Fruit fly (Drosophila melanogaster) whole organism, embryonic: ENCODE results near the gene Xe7.
A peak's percentile ranks its signal among the peaks of the same experiment; 100 is the strongest.

Experiments
- Bteb2 ChIP-seq: fragments of 200-800 bp; sonication (Bioruptor generic); optimal IDR thresholded peaks from 2 replicates; lab custom pipeline; 2016; ENCODE audit warnings: missing biosample characterization, missing genetic modification characterization
- CG1024 ChIP-seq: fragments of 200-800 bp; sonication (Bioruptor generic); IDR thresholded peaks from 2 replicates; pipeline ENCODE4 v1.3.6; 2022; ENCODE audit warnings: missing biosample characterization, missing genetic modification characterization
- CG11093 ChIP-seq: fragments of 200-800 bp; sonication (Bioruptor generic); IDR thresholded peaks from 3 replicates; pipeline ENCODE4 v1.3.6; 2022; ENCODE audit warnings: missing biosample characterization, missing genetic modification characterization
- CG11398 ChIP-seq: fragments of 200-800 bp; sonication (Bioruptor generic); optimal IDR thresholded peaks from 2 replicates; lab custom pipeline; 2016; ENCODE audit warnings: missing biosample characterization, missing genetic modification characterization
- CG12219 ChIP-seq: fragments of 200-800 bp; sonication (Bioruptor generic); optimal IDR thresholded peaks from 3 replicates; lab custom pipeline; 2018; ENCODE audit warnings: missing biosample characterization, mild to moderate bottlenecking, missing genetic modification characterization
- CG12391 ChIP-seq: fragments of 200-800 bp; sonication (Bioruptor generic); optimal IDR thresholded peaks from 3 replicates; lab custom pipeline; 2018; ENCODE audit warnings: missing biosample characterization, mild to moderate bottlenecking, missing genetic modification characterization, moderate library complexity
- CG13624 ChIP-seq: fragments of 200-800 bp; sonication (Bioruptor generic); optimal IDR thresholded peaks from 2 replicates; lab custom pipeline; 2016; ENCODE audit warnings: missing biosample characterization, missing genetic modification characterization
- CG1602 ChIP-seq: fragments of 200-800 bp; sonication (Bioruptor generic); optimal IDR thresholded peaks from 3 replicates; lab custom pipeline; 2016; ENCODE audit warnings: missing biosample characterization, missing genetic modification characterization
- CG1603 ChIP-seq: fragments of 200-800 bp; sonication (Bioruptor generic); optimal IDR thresholded peaks from 2 replicates; lab custom pipeline; 2019; ENCODE audit warnings: missing biosample characterization, mild to moderate bottlenecking, missing genetic modification characterization, moderate library complexity
- CG17359 ChIP-seq: fragments of 200-800 bp; sonication (Bioruptor generic); optimal IDR thresholded peaks from 3 replicates; lab custom pipeline; 2018; ENCODE audit warnings: missing biosample characterization, mild to moderate bottlenecking, missing genetic modification characterization, moderate library complexity
- CG17829 ChIP-seq: fragments of 200-800 bp; optimal IDR thresholded peaks from 2 replicates; lab custom pipeline; 2019; ENCODE audit warnings: missing biosample characterization, mild to moderate bottlenecking, missing genetic modification characterization, moderate library complexity
- CG18764 ChIP-seq: fragments of 200-800 bp; sonication (Bioruptor generic); optimal IDR thresholded peaks from 3 replicates; lab custom pipeline; 2016; ENCODE audit warnings: missing biosample characterization, missing genetic modification characterization
- CG31224 ChIP-seq: fragments of 200-800 bp; sonication (Bioruptor generic); IDR thresholded peaks from 2 replicates; pipeline ENCODE4 v1.3.6; 2022; ENCODE audit warnings: missing biosample characterization, missing genetic modification characterization
- CG4328 ChIP-seq: fragments of 200-800 bp; sonication (Bioruptor generic); optimal IDR thresholded peaks from 3 replicates; lab custom pipeline; 2017; ENCODE audit warnings: missing biosample characterization, missing genetic modification reagents, missing genetic modification characterization
- CG4360 ChIP-seq: fragments of 200-800 bp; sonication (Bioruptor generic); IDR thresholded peaks from 2 replicates; pipeline ENCODE4 v1.3.6; 2022; ENCODE audit warnings: missing biosample characterization, missing genetic modification characterization
- CG4617 ChIP-seq: fragments of 200-800 bp; sonication (Bioruptor generic); optimal IDR thresholded peaks from 3 replicates; lab custom pipeline; 2016; ENCODE audit warnings: missing biosample characterization, missing genetic modification characterization, borderline replicate concordance
- CG6254 ChIP-seq: fragments of 200-800 bp; sonication (Bioruptor generic); optimal IDR thresholded peaks from 3 replicates; lab custom pipeline; 2017; ENCODE audit warnings: mild to moderate bottlenecking, missing biosample characterization, missing genetic modification reagents, missing genetic modification characterization
- CG6272 ChIP-seq: fragments of 200-800 bp; sonication (Bioruptor generic); IDR thresholded peaks from 2 replicates; pipeline ENCODE4 v1.3.6; 2022; ENCODE audit warnings: missing biosample characterization, missing genetic modification characterization
- CG7357 ChIP-seq: fragments of 200-800 bp; sonication (Bioruptor generic); IDR thresholded peaks from 3 replicates; pipeline ENCODE4 v1.3.6; 2022; ENCODE audit warnings: missing biosample characterization, missing genetic modification characterization
- CG7928 ChIP-seq: fragments of 200-800 bp; sonication (Bioruptor generic); optimal IDR thresholded peaks from 2 replicates; lab custom pipeline; 2017; ENCODE audit warnings: missing biosample characterization, mild to moderate bottlenecking, missing genetic modification characterization
- CG7963 ChIP-seq: fragments of 200-800 bp; sonication (Bioruptor generic); IDR thresholded peaks from 3 replicates; pipeline ENCODE4 v1.3.6; 2022; ENCODE audit warnings: missing biosample characterization, missing genetic modification characterization; ENCODE audit not compliant: partially characterized antibody
- D19A ChIP-seq: fragments of 200-800 bp; optimal IDR thresholded peaks from 3 replicates; lab custom pipeline; 2019; ENCODE audit warnings: missing biosample characterization, mild to moderate bottlenecking, missing genetic modification characterization, moderate library complexity
- Dip3 ChIP-seq: fragments of 200-800 bp; sonication (Bioruptor generic); optimal IDR thresholded peaks from 3 replicates; lab custom pipeline; 2016; ENCODE audit warnings: missing biosample characterization, missing genetic modification characterization
- Hr78 ChIP-seq, 2 experiments: fragments of 200-800 bp in 1 of 2; fragments of >200 bp in 1 of 2; sonication (Bioruptor generic) in 1 of 2; optimal IDR thresholded peaks; 2 replicates each; lab custom pipeline; 2017 to 2019; ENCODE audit warnings: missing biosample characterization in 2 of 2, missing genetic modification characterization in 2 of 2, mild to moderate bottlenecking in 1 of 2, moderate library complexity in 1 of 2
- Lpt ChIP-seq: fragments of >200 bp; optimal IDR thresholded peaks from 2 replicates; lab custom pipeline; 2018; ENCODE audit warnings: missing biosample characterization, missing genetic modification characterization
- Mad ChIP-seq: fragments of 200-800 bp; sonication (Bioruptor generic); optimal IDR thresholded peaks from 2 replicates; lab custom pipeline; 2016; ENCODE audit warnings: missing biosample characterization, missing genetic modification characterization
- Mes4 ChIP-seq: fragments of 200-800 bp; sonication (Bioruptor generic); optimal IDR thresholded peaks from 2 replicates; lab custom pipeline; 2016; ENCODE audit warnings: missing biosample characterization, missing genetic modification characterization
- Optix ChIP-seq: fragments of 200-800 bp; sonication (Bioruptor generic); IDR thresholded peaks from 3 replicates; pipeline ENCODE4 v1.3.6; 2022; ENCODE audit warnings: missing biosample characterization, missing genetic modification characterization
- Pdp1 ChIP-seq, 2 experiments: fragments of 200-800 bp; sonication (Bioruptor generic); optimal IDR thresholded peaks; 3 replicates each; lab custom pipeline; 2016; ENCODE audit warnings: missing biosample characterization in 2 of 2, missing genetic modification characterization in 2 of 2, mild to moderate bottlenecking in 1 of 2, moderate library complexity in 1 of 2
- Sry-δ ChIP-seq: fragments of 200-800 bp; sonication (Bioruptor generic); optimal IDR thresholded peaks from 2 replicates; lab custom pipeline; 2016; ENCODE audit warnings: missing biosample characterization, missing genetic modification characterization
- Tbp ChIP-seq: fragments of >200 bp; optimal IDR thresholded peaks from 2 replicates; lab custom pipeline; 2018; ENCODE audit warnings: missing biosample characterization, missing genetic modification characterization
- bigmax ChIP-seq: fragments of 200-800 bp; sonication (Bioruptor generic); optimal IDR thresholded peaks from 2 replicates; lab custom pipeline; 2018; ENCODE audit warnings: missing biosample characterization, mild to moderate bottlenecking, missing genetic modification characterization
- br ChIP-seq: fragments of >200 bp; optimal IDR thresholded peaks from 2 replicates; lab custom pipeline; 2017
- dan ChIP-seq: fragments of 200-800 bp; sonication (Bioruptor generic); IDR thresholded peaks from 2 replicates; pipeline ENCODE4 v1.3.6; 2022; ENCODE audit warnings: missing biosample characterization, missing genetic modification characterization
- dmrt99B ChIP-seq: fragments of 200-800 bp; sonication (Bioruptor generic); optimal IDR thresholded peaks from 2 replicates; lab custom pipeline; 2018; ENCODE audit warnings: missing biosample characterization, mild to moderate bottlenecking, missing genetic modification characterization, moderate library complexity
- gt ChIP-seq: fragments of 200-800 bp; sonication (Bioruptor generic); IDR thresholded peaks from 2 replicates; pipeline ENCODE4 v1.3.6; 2022; ENCODE audit warnings: missing biosample characterization, missing genetic modification characterization
- ind ChIP-seq: fragments of 200-800 bp; sonication (Bioruptor generic); optimal IDR thresholded peaks from 3 replicates; lab custom pipeline; 2016; ENCODE audit warnings: missing biosample characterization, missing genetic modification characterization
- insv ChIP-seq, 2 experiments: fragments of 200-800 bp; sonication (Bioruptor generic); optimal IDR thresholded peaks; 3 replicates each; lab custom pipeline; 2016 to 2018; ENCODE audit warnings: missing biosample characterization in 2 of 2, missing genetic modification characterization in 2 of 2
- kah ChIP-seq: fragments of 200-800 bp; sonication (Bioruptor generic); optimal IDR thresholded peaks from 2 replicates; lab custom pipeline; 2018; ENCODE audit warnings: missing biosample characterization, mild to moderate bottlenecking, missing genetic modification characterization
- lmd ChIP-seq: fragments of 200-800 bp; sonication (Bioruptor generic); IDR thresholded peaks from 2 replicates; pipeline ENCODE4 v1.3.6; 2022; ENCODE audit warnings: missing biosample characterization, missing genetic modification characterization
- nerfin-2 ChIP-seq: fragments of 200-800 bp; sonication (Bioruptor generic); IDR thresholded peaks from 2 replicates; pipeline ENCODE4 v1.3.6; 2022; ENCODE audit warnings: missing biosample characterization, missing genetic modification characterization; ENCODE audit not compliant: partially characterized antibody
- p53 ChIP-seq: fragments of 200-800 bp; sonication (Bioruptor generic); optimal IDR thresholded peaks from 2 replicates; lab custom pipeline; 2016; ENCODE audit warnings: missing biosample characterization, missing genetic modification characterization
- scrt ChIP-seq: fragments of 200-800 bp; sonication (Bioruptor generic); optimal IDR thresholded peaks from 2 replicates; lab custom pipeline; 2018; ENCODE audit warnings: missing biosample characterization, mild to moderate bottlenecking, missing genetic modification characterization, moderate library complexity
- sna ChIP-seq: fragments of 200-800 bp; sonication (Bioruptor generic); IDR thresholded peaks from 2 replicates; pipeline ENCODE4 v1.3.6; 2022; ENCODE audit warnings: missing biosample characterization, missing genetic modification characterization; ENCODE audit not compliant: partially characterized antibody
- trem ChIP-seq: fragments of 200-800 bp; optimal IDR thresholded peaks from 3 replicates; lab custom pipeline; 2019; ENCODE audit warnings: missing biosample characterization, mild to moderate bottlenecking, missing genetic modification characterization, moderate library complexity
- tup ChIP-seq: fragments of 200-800 bp; sonication (Bioruptor generic); optimal IDR thresholded peaks from 2 replicates; lab custom pipeline; 2016; ENCODE audit warnings: missing biosample characterization, mild to moderate bottlenecking, missing genetic modification characterization, moderate library complexity
- yki ChIP-seq: fragments of >200 bp; optimal IDR thresholded peaks from 3 replicates; lab custom pipeline; 2018
- zen ChIP-seq: fragments of 200-800 bp; sonication (Bioruptor generic); optimal IDR thresholded peaks from 3 replicates; lab custom pipeline; 2018; ENCODE audit warnings: missing biosample characterization, mild to moderate bottlenecking, missing genetic modification characterization, moderate library complexity
- zfh1 ChIP-seq: fragments of 200-800 bp; sonication (Bioruptor generic); IDR thresholded peaks from 3 replicates; pipeline ENCODE4 v1.3.6; 2022; ENCODE audit warnings: missing biosample characterization, missing genetic modification characterization

The Xe7 gene

DNA sequence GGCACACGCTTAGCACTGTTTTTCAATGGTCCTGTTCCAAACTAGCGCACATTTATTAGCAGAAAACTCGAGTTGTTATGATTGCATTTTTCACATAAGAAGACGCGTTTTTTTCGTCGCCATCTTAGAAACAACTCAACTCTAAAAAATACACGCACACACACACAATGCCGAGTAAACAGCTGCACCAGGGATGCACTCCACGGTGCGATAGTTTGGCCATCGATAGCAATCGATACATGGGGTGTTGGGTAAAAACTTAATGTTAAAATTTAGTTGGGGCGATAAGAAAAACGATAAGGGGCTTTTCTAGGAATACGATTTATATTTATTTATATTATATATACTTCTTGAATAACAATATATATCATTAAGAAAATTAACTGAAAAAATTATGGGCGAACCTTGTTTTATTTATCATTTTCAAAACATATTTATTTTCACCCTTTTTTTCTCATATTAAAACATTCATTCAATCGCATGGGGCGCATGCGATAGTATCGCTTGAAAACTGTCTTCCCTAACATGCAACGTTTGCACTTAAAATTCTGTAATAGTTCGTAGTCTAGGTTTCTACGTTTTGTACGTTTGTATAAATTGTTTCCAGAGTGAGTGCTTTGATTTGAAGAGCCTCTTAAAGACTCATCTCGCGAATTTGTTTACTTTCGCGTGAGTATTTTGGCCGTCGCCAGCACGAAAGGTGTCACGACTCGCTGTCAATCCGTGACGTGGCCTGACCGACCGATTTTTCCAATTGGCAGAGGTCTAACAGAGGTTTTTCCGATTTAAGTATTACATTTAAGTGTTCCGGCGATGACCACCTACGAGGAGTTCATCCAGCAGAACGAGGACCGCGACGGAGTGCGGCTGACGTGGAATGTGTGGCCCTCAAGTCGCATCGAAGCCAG lies 20.3 kb downstream of the Xe7 start, which contains the start of the genes MTA1-like and Sec23 (continued):
- TF ChIP-seq Optix (GFP tag; lab: Robert Waterston, UW) (no peak), CG4360 (no peak), br (lab: Kevin White, UChicago) (no peak), yki (lab: Kevin White, UChicago) (no peak), CG4328 (no peak), dan (no peak), gt (GFP tag; lab: Robert Waterston, UW) (no peak), Hr78 (GFP tag; optimal IDR thresholded peaks at IDR 0.05; lab: Kevin White, UChicago) (no peak), p53 (GFP tag; lab: Kevin White, UChicago) (no peak), Lpt (GFP tag; lab: Kevin White, UChicago) (no peak), CG12391 (tag; lab: Kevin White, UChicago) (peak; percentile 78), Sry-δ (GFP tag; lab: Kevin White, UChicago) (peak; percentile 85), insv (GFP tag; optimal IDR thresholded peaks at IDR 0.05; lab: Kevin White, UChicago) (peak in 1 of 2 experiments; percentile 73), CG7357 (GFP tag; lab: Robert Waterston, UW) (no peak), CG1602 (GFP tag; lab: Kevin White, UChicago) (peak; percentile 56), Bteb2 (GFP tag; lab: Kevin White, UChicago) (no peak), CG11093 (GFP tag; lab: Robert Waterston, UW) (no peak), kah (GFP tag; lab: Kevin White, UChicago) (no peak), scrt (GFP tag; lab: Kevin White, UChicago) (peak; percentile 31), sna (peak; percentile 94), zen (tag; lab: Kevin White, UChicago) (peak; percentile 58), lmd (peak; percentile 44; the same call in 1 of the 2 replicates), tup (GFP tag; lab: Kevin White, UChicago) (peak; percentile 51), trem (tag; lab: Kevin White, UChicago) (peak; percentile 75), CG6254 (no peak), Dip3 (GFP tag; lab: Kevin White, UChicago) (peak; percentile 5), CG13624 (peak; percentile 8), D19A (tag; lab: Kevin White, UChicago) (peak; percentile 36), dmrt99B (tag; lab: Kevin White, UChicago) (peak; percentile 51), CG17829 (tag; lab: Kevin White, UChicago) (peak; percentile 78), CG1024 (GFP tag; lab: Robert Waterston, UW) (no peak), CG4617 (GFP tag; lab: Kevin White, UChicago) (no peak), Pdp1 (GFP tag; optimal IDR thresholded peaks at IDR 0.05; lab: Kevin White, UChicago) (peak in 1 of 2 experiments; percentile 22), CG1603 (peak; percentile 49), Tbp (GFP tag; lab: Kevin White, UChicago) (no peak), Mes4 (GFP tag; lab: Kevin White, UChicago) (no peak), zfh1 (GFP tag; lab: Robert Waterston, UW) (0 out of 3 replicates have a peak, but pooled peaks have one; percentile 27), CG18764 (GFP tag; lab: Kevin White, UChicago) (peak; percentile 36), ind (peak; percentile 61), Mad (GFP tag; lab: Kevin White, UChicago) (no peak), CG12219 (GFP tag; lab: Kevin White, UChicago) (no peak), CG11398 (GFP tag; lab: Kevin White, UChicago) (no peak), CG31224 (GFP tag; lab: Robert Waterston, UW) (peak; percentile 5; the same call in 1 of the 2 replicates), CG17359 (tag; lab: Kevin White, UChicago) (peak; percentile 16), CG7963 (peak; percentile 74; the same call in 2 of the 3 replicates), bigmax (GFP tag; lab: Kevin White, UChicago) (no peak), CG6272 (peak; percentile 68; the same call in 1 of the 2 replicates), CG7928 (GFP tag; lab: Kevin White, UChicago) (peak; percentile 91), nerfin-2 (peak; percentile 85)
